Worm (Caenorhabditis elegans): ENCODE results near the gene F46B6.12.
A peak's percentile ranks its signal among the peaks of the same experiment; 100 is the strongest.

Gene F46B6.12

ce11 chrV:9729462-9730162 lies 46.0 kb downstream of the F46B6.12 start, which contains the start of the genes aagr-3 and drap-1:
Gene aagr-3 (minus strand): TSS chrV:9729512.
Gene drap-1 (plus strand): TSS chrV:9730106.
- TF ChIP-seq mdl-1 (tag; optimal IDR thresholded peaks at IDR 0.05), result peak in 1 of 2 experiments; percentile 33
- TF ChIP-seq ceh-62 (tag; optimal IDR thresholded peaks at IDR 0.05), result no peak
- no peak for TF ChIP-seq lin-39 (tag; optimal IDR thresholded peaks at IDR 0.05)
- TF ChIP-seq nhr-76 (tag; optimal IDR thresholded peaks at IDR 0.05), result no peak
- peak; percentile 57 for TF ChIP-seq nhr-28 (tag; optimal IDR thresholded peaks at IDR 0.05)
- no peak for TF ChIP-seq nhr-41 (GFP tag; IDR thresholded peaks at IDR 0.05)
- TF ChIP-seq nhr-111 (GFP tag; optimal IDR thresholded peaks at IDR 0.05), result no peak
- peak; percentile 43 for TF ChIP-seq lin-13 (GFP tag; optimal IDR thresholded peaks at IDR 0.05)
- peak; percentile 65 for TF ChIP-seq dve-1 (tag; optimal IDR thresholded peaks at IDR 0.05; ENCODE audit: insufficient read depth)
- no peak for TF ChIP-seq pha-4 (GFP tag; IDR thresholded peaks at IDR 0.05)
- TF ChIP-seq pha-4 (tag; optimal IDR thresholded peaks at IDR 0.05), result peak; percentile 67
- TF ChIP-seq nhr-48 (tag; optimal IDR thresholded peaks at IDR 0.05), result no peak
- TF ChIP-seq spr-1 (tag; optimal IDR thresholded peaks at IDR 0.05), result no peak
- TF ChIP-seq lin-1 (GFP tag; IDR thresholded peaks at IDR 0.05), result no peak
- TF ChIP-seq rbr-2 (tag; optimal IDR thresholded peaks at IDR 0.05), result peak; percentile 34
- TF ChIP-seq ama-1 (optimal IDR thresholded peaks at IDR 0.05), result no peak
- peak; percentile 70 for TF ChIP-seq dpl-1 (GFP tag; optimal IDR thresholded peaks at IDR 0.05)
- no peak for TF ChIP-seq F44E2.7 (GFP tag; IDR thresholded peaks at IDR 0.05)
- TF ChIP-seq Y48G9A.11 (GFP tag; IDR thresholded peaks at IDR 0.05), result no peak
- no peak for TF ChIP-seq ceh-44 (GFP tag; IDR thresholded peaks at IDR 0.05)
- TF ChIP-seq unc-62 (GFP tag; optimal IDR thresholded peaks at IDR 0.05 in 1 of 2), result no peak
- TF ChIP-seq unc-62 (tag; optimal IDR thresholded peaks at IDR 0.05), result no peak
- TF ChIP-seq php-3 (GFP tag; IDR thresholded peaks at IDR 0.05), result no peak
- TF ChIP-seq madf-5 (GFP tag; IDR thresholded peaks at IDR 0.05), result no peak
- TF ChIP-seq mes-2 (tag; optimal IDR thresholded peaks at IDR 0.05; ENCODE audit: poor library complexity, severe bottlenecking), result peak; percentile 67
- peak; percentile 10 for TF ChIP-seq nhr-102 (tag; optimal IDR thresholded peaks at IDR 0.05)
- TF ChIP-seq ceh-28 (tag; optimal IDR thresholded peaks at IDR 0.05), result no peak
- peak; percentile 84 for TF ChIP-seq nhr-6 (tag; optimal IDR thresholded peaks at IDR 0.05)
- TF ChIP-seq ztf-11 (tag; optimal IDR thresholded peaks at IDR 0.05), result no peak
- no peak for TF ChIP-seq mdt-29 (GFP tag; IDR thresholded peaks at IDR 0.05)
- no peak for TF ChIP-seq dmd-8 (GFP tag; IDR thresholded peaks at IDR 0.05)
- TF ChIP-seq vab-7 (GFP tag; IDR thresholded peaks at IDR 0.05), result no peak
- TF ChIP-seq spr-3 (GFP tag; optimal IDR thresholded peaks at IDR 0.05), result no peak
- TF ChIP-seq zag-1 (tag; optimal IDR thresholded peaks at IDR 0.05), result no peak
- TF ChIP-seq lim-7 (GFP tag; IDR thresholded peaks at IDR 0.05), result no peak
- TF ChIP-seq cey-2 (tag; optimal IDR thresholded peaks at IDR 0.05; ENCODE audit: borderline replicate concordance, insufficient read depth), result no peak
- TF ChIP-seq ceh-32 (tag; optimal IDR thresholded peaks at IDR 0.05; ENCODE audit: poor library complexity), result no peak
- no peak for TF ChIP-seq F10B5.3 (tag; optimal IDR thresholded peaks at IDR 0.05)
- peak; percentile 39; the same call in 1 of the 2 replicates for TF ChIP-seq hmg-1.1 (GFP tag; IDR thresholded peaks at IDR 0.05)
- peak; percentile 27 for TF ChIP-seq pqm-1 (tag; optimal IDR thresholded peaks at IDR 0.05)
- no peak for TF ChIP-seq zfp-2 (tag; optimal IDR thresholded peaks at IDR 0.05)
- no peak for TF ChIP-seq daf-16 (GFP tag; optimal IDR thresholded peaks at IDR 0.05)
- peak; percentile 82 for TF ChIP-seq daf-16 (tag; optimal IDR thresholded peaks at IDR 0.05)
- TF ChIP-seq jun-1 (tag; optimal IDR thresholded peaks at IDR 0.05), result no peak
- TF ChIP-seq hlh-11 (tag; optimal IDR thresholded peaks at IDR 0.05), result peak; percentile 62
- TF ChIP-seq ctbp-1 (GFP tag; IDR thresholded peaks at IDR 0.05), result 0 out of 2 replicates have a peak, but pooled peaks have one; percentile 34
- no peak for TF ChIP-seq arid-1 (GFP tag; conservative IDR thresholded peaks at IDR 0.05)
- TF ChIP-seq ZK546.5 (tag; optimal IDR thresholded peaks at IDR 0.05), result no peak
- TF ChIP-seq ceh-20 (GFP tag; IDR thresholded peaks at IDR 0.05), result no peak
- no peak for TF ChIP-seq D1046.2 (GFP tag; IDR thresholded peaks at IDR 0.05)
- TF ChIP-seq unc-130 (GFP tag; optimal IDR thresholded peaks at IDR 0.05), result no peak
